Fruit fly (Drosophila melanogaster) ovary, adult (tissue): Measurements from ENCODE around the gene CG32812.

Source experiments
- CG17801 ChIP-seq: fragments of 200-800 bp; optimal IDR thresholded peaks from 2 replicates; lab custom pipeline; 2019; ENCODE audit warnings: missing biosample characterization, mild to moderate bottlenecking, missing genetic modification characterization, moderate library complexity; ENCODE audit not compliant: partially characterized antibody

CG32812 gene

DNA sequence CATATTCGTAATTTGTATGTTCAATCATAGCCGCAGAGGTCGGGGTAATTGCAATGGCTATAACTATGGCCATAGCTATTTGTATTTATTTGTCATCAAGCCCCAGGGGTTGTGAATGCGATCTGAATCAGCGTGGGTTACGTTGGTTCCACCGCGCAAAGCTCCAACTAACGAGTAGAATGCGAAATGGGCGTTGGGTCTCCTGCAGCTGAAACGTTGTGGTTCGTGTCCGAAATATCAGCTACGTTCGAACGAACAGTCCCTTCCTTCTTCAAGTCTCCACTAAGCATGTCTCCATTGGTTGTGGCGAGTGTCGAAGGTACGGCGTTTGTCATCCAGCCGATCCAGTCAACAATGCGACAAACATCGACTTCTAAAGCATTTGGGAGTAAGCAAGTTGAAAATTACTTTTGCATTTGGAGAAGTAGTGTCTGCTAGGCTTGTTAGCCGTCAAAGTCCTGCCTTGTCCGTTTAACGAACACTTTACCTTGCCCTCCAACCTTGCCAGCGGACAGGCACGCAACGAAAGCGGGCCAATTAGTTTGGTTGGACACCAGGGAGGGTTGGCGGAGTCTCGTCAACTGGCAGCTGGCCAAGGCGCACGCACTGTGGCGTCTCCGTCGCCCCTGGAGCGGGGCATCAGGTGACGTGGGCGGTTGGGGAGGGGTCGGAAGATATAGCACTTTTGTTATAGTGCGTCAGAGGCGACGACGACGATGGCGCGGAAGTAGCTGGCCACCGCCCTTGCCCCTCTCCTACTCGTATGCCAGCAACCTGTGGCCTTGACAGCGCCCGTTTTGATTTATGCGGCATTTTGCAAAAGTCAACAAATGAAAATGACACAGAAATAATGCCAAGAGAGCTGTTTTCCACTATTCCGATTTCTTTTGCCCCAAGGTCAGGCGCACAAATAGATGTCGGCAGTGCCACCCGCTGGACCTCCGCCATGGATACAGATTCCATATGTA lies at the start of gene CG32812:
Gene CG32812 (plus strand): TSS at position 423 of the 968 bp plus-strand sequence.
- no peak for TF ChIP-seq CG17801 (GFP tag; lab: Kevin White, UChicago)

DNA sequence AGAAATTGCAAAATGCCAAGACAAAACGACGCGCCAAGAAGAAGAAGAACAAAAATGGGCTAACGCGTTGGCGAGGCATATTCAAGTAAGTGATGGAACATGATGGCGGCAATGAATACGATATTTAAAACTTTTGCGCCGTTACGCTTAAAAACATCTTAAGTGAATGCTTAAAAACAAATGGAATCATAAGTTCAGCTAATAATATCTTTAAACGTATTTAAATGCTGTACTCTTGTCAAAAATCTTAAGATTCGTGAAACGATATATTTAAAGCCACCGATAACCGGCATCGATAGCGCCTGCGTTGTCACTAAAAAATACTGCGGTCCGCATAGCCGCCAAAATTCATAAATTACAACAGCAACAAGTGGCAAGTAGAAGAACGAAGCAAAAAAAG lies 47.3 kb upstream of the CG32812 start, which contains the start of gene CG11403:
Gene CG11403 (minus strand): TSS at position 53 of the 400 bp plus-strand sequence.
- no peak for TF ChIP-seq CG17801 (GFP tag; lab: Kevin White, UChicago)

DNA sequence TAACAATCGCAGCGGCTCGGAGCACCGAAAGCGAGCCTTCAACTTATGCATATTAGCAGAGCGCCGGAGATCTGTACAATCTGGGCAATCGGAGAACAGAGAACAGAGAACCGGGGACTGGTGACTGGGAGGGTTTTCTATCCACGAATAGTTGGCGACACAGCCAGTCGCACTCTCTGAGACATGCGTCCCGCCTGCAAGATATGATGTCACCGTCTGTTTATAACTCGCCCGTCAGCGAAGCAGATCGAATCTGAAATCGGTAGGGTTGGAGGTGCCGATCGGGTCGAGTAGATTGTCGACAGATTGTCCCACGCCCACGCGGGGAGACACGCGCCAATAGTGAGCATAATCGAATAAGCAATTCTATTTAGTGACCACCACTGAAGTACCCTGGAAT lies 45.0 kb upstream of the CG32812 start:
- no peak for TF ChIP-seq CG17801 (GFP tag; lab: Kevin White, UChicago)

DNA sequence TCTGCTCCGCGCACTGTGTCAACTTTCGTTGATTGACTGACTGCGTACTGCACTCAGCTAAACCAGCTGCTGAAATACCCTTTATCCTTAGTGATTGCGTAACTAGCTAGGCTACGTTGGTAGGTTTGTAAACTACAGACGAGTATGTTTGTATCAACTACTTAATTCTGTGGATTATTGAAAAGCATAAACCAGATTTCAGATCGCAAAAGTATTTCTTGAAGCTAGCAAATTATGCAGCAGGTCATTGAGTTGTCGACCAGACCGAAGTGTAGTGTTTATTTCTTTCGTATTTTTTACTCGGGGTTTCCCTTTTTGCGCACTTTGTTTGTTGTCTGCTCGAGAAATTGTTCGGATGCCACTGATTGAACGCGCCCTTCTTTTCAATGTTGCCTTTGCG lies 38.4 kb upstream of the CG32812 start:
- no peak for TF ChIP-seq CG17801 (GFP tag; lab: Kevin White, UChicago)

DNA sequence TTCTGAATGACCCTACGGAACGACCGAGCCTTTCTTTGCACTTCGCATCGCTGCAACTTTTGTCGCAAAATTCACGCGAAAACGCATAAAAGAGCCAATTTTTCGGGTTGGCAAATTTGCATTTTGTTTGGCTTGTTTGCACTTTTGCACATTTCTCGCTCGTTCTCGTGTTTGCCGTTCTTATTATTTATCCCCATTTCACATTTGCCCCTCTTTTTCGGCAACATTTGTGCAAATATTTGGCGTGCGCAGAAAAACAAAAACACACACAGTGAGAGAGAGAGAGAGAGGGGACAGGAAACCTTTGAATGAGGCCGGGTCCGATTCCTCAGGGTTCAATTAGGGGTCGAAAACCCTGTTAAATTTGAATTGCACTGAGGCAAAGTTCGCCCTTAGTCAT lies 37.5 kb upstream of the CG32812 start:
- no peak for TF ChIP-seq CG17801 (GFP tag; lab: Kevin White, UChicago)

DNA sequence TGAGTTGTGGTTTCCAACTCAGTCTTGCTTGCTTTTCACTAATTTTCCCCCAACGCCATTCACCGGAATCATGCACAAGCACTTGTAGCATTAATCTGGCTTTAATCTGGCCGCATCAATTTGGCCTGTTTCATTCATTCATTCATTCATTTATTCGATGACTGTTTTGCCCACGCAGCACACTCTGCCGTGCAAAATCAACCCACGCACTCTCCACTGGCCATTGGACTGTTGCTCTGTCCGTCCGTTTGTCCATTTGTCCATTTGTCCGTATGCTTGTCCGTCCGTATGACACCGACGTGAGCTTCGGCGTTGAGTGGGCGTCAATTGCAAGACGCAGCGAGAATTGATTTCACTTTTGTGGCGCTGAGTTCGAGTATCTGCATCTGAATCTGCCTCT lies 37.0 kb upstream of the CG32812 start:
- TF ChIP-seq CG17801 (GFP tag; lab: Kevin White, UChicago) = no peak

DNA sequence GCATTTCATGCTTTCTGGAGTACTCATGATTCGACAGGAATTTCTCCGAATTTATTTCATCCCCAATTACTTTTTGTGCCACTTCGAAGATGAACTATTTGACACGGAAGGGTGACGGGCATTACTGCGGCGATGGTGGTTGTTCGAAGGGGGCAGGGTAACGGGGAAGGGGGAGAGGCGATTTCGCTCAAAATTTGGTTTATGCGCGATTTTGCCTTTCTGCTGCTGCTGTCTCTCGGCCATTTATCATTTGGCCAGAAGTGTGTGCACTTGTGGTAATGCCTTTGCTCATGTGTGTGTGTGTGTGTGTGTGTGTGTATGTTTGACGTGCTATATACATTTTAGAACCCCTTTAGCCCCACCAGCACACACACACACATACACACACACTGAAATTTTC lies 34.1 kb upstream of the CG32812 start:
- TF ChIP-seq CG17801 (GFP tag; lab: Kevin White, UChicago) = no peak

DNA sequence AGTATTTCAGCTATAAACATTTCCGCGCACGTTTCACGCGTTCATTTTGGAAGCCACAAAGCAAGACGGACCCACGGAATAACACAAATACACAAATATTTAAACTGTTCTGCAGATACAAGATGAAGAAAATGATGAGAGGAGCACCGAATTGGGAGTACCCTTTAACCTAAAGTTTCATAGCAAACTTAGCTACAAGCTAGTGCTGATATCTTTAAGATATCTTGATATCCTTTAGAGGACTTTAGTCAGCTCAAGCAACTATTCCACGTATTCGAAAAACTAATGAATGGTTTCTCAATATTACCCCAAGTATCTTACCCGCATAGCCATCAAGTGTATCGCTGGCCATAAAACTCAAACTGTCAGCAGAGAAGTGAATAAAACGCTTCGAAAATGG lies 31.0 kb upstream of the CG32812 start:
- TF ChIP-seq CG17801 (GFP tag; lab: Kevin White, UChicago) = no peak

DNA sequence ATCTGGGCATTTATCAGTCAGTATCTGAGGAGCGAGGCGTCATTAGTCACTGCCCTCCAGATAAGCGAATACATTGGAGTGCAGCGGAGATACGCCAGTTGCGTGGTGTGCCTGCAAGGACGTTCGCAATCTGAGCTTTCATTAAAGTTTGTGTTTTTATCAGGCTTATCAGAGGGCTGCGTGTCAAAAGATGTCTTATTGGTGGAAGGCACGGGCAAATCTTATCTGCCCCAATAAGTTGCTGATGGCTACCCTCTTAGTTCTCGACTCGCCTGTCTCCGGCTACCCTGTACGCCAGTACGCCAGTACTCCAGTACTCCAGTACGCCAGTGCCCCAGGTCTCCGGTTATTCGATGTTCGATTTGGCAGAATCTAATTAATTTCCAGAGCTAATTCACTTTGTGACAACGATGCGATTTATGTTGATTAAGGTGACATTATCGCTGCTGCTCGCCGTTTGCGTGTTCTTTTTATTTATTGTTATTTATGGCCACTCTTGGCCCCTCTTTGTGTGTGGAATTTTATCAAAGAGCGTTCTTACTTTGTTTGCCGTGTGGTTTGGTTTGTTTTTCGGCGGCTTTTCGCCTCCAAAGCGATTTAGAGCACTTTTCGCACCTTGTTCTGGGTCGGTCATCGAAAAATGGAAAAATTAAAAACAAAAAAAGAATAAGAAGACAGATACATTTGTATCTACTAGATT lies 30.2 kb upstream of the CG32812 start:
- TF ChIP-seq CG17801 (GFP tag; lab: Kevin White, UChicago) = no peak

DNA sequence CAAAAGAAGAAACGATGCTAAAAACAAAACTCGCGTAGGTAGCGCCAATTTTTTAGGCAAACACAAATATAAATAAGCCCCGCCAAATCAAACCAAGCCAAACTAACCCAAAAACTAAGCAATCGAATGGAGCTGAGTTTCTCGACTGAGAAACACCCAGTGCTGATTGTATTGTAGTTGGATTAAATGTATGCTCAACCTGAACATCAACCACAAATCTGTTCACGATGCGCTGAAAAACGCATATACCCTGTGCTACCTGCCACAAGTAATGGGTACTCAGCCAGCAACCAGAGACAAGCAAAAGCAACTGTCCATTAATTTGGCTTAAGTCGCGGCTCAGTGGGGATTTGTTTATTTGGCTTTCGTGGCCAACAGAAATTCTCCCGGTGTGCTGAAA lies 26.8 kb upstream of the CG32812 start:
- no peak for TF ChIP-seq CG17801 (GFP tag; lab: Kevin White, UChicago)

DNA sequence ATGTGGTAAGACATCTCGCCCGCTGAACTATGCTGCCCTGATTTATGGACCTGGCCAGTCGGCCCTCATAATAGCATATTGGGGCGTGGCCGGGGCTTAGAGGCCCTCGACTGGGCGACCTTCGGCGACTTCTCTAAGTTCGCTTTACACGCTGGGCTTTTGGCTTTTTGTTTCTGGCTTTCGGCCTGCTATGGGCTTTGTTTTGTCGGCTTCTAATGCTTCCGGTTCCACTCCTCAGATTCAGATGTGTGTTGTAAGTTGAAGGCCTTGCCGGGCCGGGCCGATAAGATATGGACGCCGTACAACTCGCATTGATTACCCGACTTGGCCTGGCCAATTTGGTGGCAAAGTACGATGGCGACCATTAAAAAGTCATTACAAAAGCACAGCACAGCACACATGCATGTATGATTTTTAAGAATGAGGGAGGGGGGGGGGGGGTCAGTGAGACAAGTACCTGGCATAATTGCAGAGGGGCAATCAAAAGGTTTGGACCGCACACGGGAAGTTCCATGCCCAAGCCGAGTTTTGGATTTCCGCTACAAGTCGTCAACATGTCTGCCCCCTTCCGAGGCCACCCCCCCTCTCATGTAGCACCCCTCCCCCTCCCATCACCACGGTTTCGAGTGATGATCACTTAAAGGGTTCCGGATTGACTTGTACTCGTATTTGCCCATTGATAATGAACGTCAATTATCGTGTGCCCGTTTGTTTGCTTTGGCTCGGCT lies 24.4 kb upstream of the CG32812 start:
- no peak for TF ChIP-seq CG17801 (GFP tag; lab: Kevin White, UChicago)

DNA sequence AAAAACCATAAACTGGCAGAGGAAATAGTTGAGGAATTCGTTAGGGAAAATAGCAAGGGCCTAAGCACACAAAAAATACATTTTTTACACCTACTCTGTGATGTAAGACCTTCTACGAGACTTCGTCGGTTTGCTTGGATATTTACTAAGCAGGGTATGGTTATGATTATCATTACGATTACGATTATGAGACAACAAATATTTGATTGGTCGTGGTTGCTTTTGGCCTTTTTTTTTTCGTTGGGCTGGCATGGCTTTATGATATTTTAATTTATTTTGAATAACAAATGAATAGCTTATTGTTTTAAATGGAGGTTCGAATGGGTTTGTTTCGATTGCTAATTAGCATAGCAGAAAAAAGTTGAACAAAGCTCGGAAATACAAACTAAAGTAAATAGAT lies 22.5 kb upstream of the CG32812 start:
- TF ChIP-seq CG17801 (GFP tag; lab: Kevin White, UChicago) = no peak

DNA sequence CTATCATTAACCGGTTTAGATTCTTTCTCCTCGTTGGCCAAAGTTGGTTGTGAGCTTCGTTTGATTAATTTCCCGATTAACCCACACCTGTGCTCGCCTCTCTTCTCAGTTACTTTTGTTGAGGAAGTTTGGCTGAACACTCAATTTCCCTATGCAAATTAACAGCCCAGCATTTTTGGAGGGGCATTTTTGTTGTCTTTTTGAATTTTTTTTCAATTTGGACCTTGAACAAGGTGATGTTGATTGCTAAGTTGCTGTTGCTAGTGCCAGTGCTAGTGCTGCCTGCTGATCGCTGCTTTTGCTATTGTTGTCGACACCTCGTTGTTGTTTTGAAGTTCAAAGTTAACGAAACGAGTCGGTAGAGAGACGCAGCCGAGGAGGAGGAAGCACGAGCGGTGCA lies 19.5 kb upstream of the CG32812 start:
- TF ChIP-seq CG17801 (GFP tag; lab: Kevin White, UChicago) = no peak

DNA sequence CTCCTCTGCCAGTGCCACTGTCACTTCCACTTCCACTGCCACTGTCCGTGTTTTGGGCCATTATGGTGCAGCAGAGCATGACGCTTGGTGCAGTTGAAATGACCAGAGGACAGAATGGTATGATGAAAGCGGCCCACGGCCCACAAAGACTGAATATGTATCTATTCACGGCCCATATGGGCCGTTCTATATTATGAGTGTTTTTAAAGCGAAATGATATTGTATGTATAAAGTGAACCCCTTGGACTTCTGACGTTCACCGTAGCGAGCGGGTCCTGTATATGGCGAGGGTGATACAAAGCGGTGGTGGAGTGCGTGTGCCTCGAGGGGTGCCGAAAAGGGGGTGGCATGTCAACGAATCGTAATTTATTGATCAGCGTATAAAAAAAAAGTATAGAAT lies 17.4 kb upstream of the CG32812 start:
- TF ChIP-seq CG17801 (GFP tag; lab: Kevin White, UChicago) = no peak

DNA sequence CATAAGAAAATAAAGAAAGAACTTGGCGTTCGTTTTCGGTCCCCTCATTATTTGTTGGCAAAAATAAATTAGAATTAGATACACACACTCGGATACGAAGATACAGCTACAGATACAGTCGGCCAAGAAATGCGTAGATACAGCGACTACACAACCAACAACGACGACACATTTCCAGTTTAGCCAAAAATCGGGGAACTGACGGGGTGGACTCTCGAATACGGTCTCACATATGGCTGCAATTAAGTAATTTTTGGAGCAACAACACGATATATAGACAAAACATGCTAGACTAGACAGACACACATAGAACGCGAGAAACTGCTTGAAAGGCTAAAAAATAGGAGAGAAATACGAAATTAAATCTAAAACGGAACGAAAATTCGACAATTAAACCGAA lies 16.9 kb upstream of the CG32812 start:
- no peak for TF ChIP-seq CG17801 (GFP tag; lab: Kevin White, UChicago)
